Worm (Caenorhabditis elegans) whole organism, mixed stage, embryonic: ENCODE results near the gene BE0003N10.1.

Source experiments
- M03D4.4 ChIP-seq: sonication (generic microtip); optimal IDR thresholded peaks from 2 replicates; lab custom pipeline; 2017; ENCODE audit warnings: mild to moderate bottlenecking, missing genetic modification characterization, missing compliant biosample characterization
- bed-3 ChIP-seq: fragments of 200-800 bp; sonication (Bioruptor generic); optimal IDR thresholded peaks from 3 replicates; lab custom pipeline; 2018; ENCODE audit warnings: mild to moderate bottlenecking, missing genetic modification characterization, moderate library complexity, missing compliant biosample characterization
- blmp-1 ChIP-seq: fragments of 150-350 bp; optimal IDR thresholded peaks from 2 replicates; lab custom pipeline; 2014; ENCODE audit warnings: missing biosample characterization, missing genetic modification characterization
- ceh-39 ChIP-seq: fragments of 150-350 bp; optimal IDR thresholded peaks from 2 replicates; lab custom pipeline; 2014; ENCODE audit warnings: missing biosample characterization, missing genetic modification characterization
- ceh-43 ChIP-seq: fragments of 200-800 bp; sonication (Bioruptor generic); optimal IDR thresholded peaks from 2 replicates; lab custom pipeline; 2018; ENCODE audit warnings: mild to moderate bottlenecking, missing genetic modification characterization, moderate library complexity, missing compliant biosample characterization
- ceh-83 ChIP-seq: fragments of 200-800 bp; sonication (Bioruptor generic); optimal IDR thresholded peaks from 2 replicates; lab custom pipeline; 2018; ENCODE audit warnings: mild to moderate bottlenecking, missing genetic modification characterization, missing compliant biosample characterization
- ces-1 ChIP-seq: fragments of 150-350 bp; optimal IDR thresholded peaks from 2 replicates; lab custom pipeline; 2014; ENCODE audit warnings: missing biosample characterization, missing genetic modification reagents, missing genetic modification characterization
- cnd-1 ChIP-seq: fragments of 200-800 bp; sonication (Bioruptor generic); optimal IDR thresholded peaks from 2 replicates; lab custom pipeline; 2018; ENCODE audit warnings: mild to moderate bottlenecking, missing genetic modification characterization, missing compliant biosample characterization
- drap-1 ChIP-seq: fragments of 200-800 bp; sonication (Bioruptor generic); optimal IDR thresholded peaks from 3 replicates; lab custom pipeline; 2018; ENCODE audit warnings: mild to moderate bottlenecking, missing genetic modification characterization, missing compliant biosample characterization
- elt-1 ChIP-seq: sonication (generic microtip); optimal IDR thresholded peaks from 2 replicates; lab custom pipeline; 2017; ENCODE audit warnings: missing genetic modification characterization, mild to moderate bottlenecking, missing compliant biosample characterization, antibody characterized with exemption, moderate library complexity, borderline replicate concordance; ENCODE audit not compliant: insufficient read depth
- elt-3 ChIP-seq: fragments of 150-350 bp; optimal IDR thresholded peaks from 2 replicates; lab custom pipeline; 2014; ENCODE audit warnings: missing biosample characterization, missing genetic modification characterization
- flh-1 ChIP-seq: fragments of 200-800 bp; sonication (Bioruptor generic); optimal IDR thresholded peaks from 2 replicates; lab custom pipeline; 2018; ENCODE audit warnings: mild to moderate bottlenecking, missing genetic modification characterization, moderate library complexity, missing compliant biosample characterization
- ham-2 ChIP-seq: fragments of 200-800 bp; sonication (Bioruptor generic); optimal IDR thresholded peaks from 2 replicates; lab custom pipeline; 2018; ENCODE audit warnings: mild to moderate bottlenecking, missing genetic modification characterization, missing compliant biosample characterization
- hlh-1 ChIP-seq: fragments of 150-350 bp; optimal IDR thresholded peaks from 2 replicates; lab custom pipeline; 2014; ENCODE audit warnings: missing biosample characterization, missing genetic modification reagents, missing genetic modification characterization
- lin-32 ChIP-seq: fragments of 200-800 bp; sonication (Bioruptor generic); optimal IDR thresholded peaks from 2 replicates; lab custom pipeline; 2018; ENCODE audit warnings: mild to moderate bottlenecking, missing genetic modification characterization, missing compliant biosample characterization
- lsy-2 ChIP-seq: fragments of 150-350 bp; optimal IDR thresholded peaks from 2 replicates; lab custom pipeline; 2014; ENCODE audit warnings: missing biosample characterization, missing genetic modification characterization
- mep-1 ChIP-seq: fragments of 150-350 bp; optimal IDR thresholded peaks from 2 replicates; lab custom pipeline; 2017; ENCODE audit warnings: missing biosample characterization, missing genetic modification reagents, missing genetic modification characterization, inconsistent platforms
- mls-2 ChIP-seq: sonication (generic microtip); optimal IDR thresholded peaks from 2 replicates; lab custom pipeline; 2016; ENCODE audit warnings: mild to moderate bottlenecking, missing genetic modification characterization, moderate library complexity, missing compliant biosample characterization
- nhr-12 ChIP-seq: fragments of 150-350 bp; optimal IDR thresholded peaks from 2 replicates; lab custom pipeline; 2014; ENCODE audit warnings: missing biosample characterization, missing genetic modification characterization
- nhr-2 ChIP-seq: fragments of 150-350 bp; optimal IDR thresholded peaks from 2 replicates; lab custom pipeline; 2014; ENCODE audit warnings: missing biosample characterization, missing genetic modification characterization
- nhr-237 ChIP-seq: fragments of 150-350 bp; optimal IDR thresholded peaks from 2 replicates; lab custom pipeline; 2014; ENCODE audit warnings: missing biosample characterization, missing genetic modification characterization
- nhr-28 ChIP-seq: fragments of 150-350 bp; optimal IDR thresholded peaks from 2 replicates; lab custom pipeline; 2014; ENCODE audit warnings: missing biosample characterization, missing genetic modification characterization
- nhr-76 ChIP-seq: sonication (generic microtip); optimal IDR thresholded peaks from 2 replicates; lab custom pipeline; 2017; ENCODE audit warnings: missing biosample characterization, missing genetic modification characterization
- pha-4 ChIP-seq: fragments of 150-350 bp; optimal IDR thresholded peaks from 2 replicates; lab custom pipeline; 2018; ENCODE audit warnings: missing biosample characterization, missing genetic modification reagents, missing genetic modification characterization
- sem-2 ChIP-seq: fragments of 200-800 bp; sonication (Bioruptor generic); optimal IDR thresholded peaks from 2 replicates; lab custom pipeline; 2018; ENCODE audit warnings: mild to moderate bottlenecking, missing genetic modification characterization, missing compliant biosample characterization
- snpc-4 ChIP-seq: fragments of 150-350 bp; optimal IDR thresholded peaks from 2 replicates; lab custom pipeline; 2014; ENCODE audit warnings: missing biosample characterization, missing genetic modification characterization
- sptf-1 ChIP-seq: sonication (generic microtip); optimal IDR thresholded peaks from 2 replicates; lab custom pipeline; 2017; ENCODE audit warnings: mild to moderate bottlenecking, missing genetic modification characterization, moderate library complexity, missing compliant biosample characterization
- tbx-8 ChIP-seq: fragments of 200-800 bp; sonication (Bioruptor generic); optimal IDR thresholded peaks from 2 replicates; lab custom pipeline; 2018; ENCODE audit warnings: mild to moderate bottlenecking, missing genetic modification characterization, moderate library complexity, missing compliant biosample characterization
- unc-120 ChIP-seq: sonication (generic microtip); optimal IDR thresholded peaks from 2 replicates; lab custom pipeline; 2017; ENCODE audit warnings: missing genetic modification characterization, missing compliant biosample characterization; ENCODE audit not compliant: poor library complexity, severe bottlenecking
- unc-39 ChIP-seq: fragments of 150-350 bp; optimal IDR thresholded peaks from 2 replicates; lab custom pipeline; 2014; ENCODE audit warnings: missing biosample characterization, missing genetic modification characterization
- unc-62 ChIP-seq: fragments of 150-350 bp; optimal IDR thresholded peaks from 2 replicates; lab custom pipeline; 2014; ENCODE audit warnings: missing biosample characterization, missing genetic modification reagents, missing genetic modification characterization
- zip-8 ChIP-seq: fragments of 150-350 bp; optimal IDR thresholded peaks from 2 replicates; lab custom pipeline; 2014; ENCODE audit warnings: missing biosample characterization, missing genetic modification characterization
- ztf-11 ChIP-seq: fragments of 150-350 bp; optimal IDR thresholded peaks from 2 replicates; lab custom pipeline; 2014; ENCODE audit warnings: missing biosample characterization, missing genetic modification characterization

BE0003N10.1 gene

ce11 chrIII:1001297-1001696 lies 36.0 kb upstream of the BE0003N10.1 start, which contains the start of gene R06B10.7:
TSS of gene R06B10.7 (minus strand) at chrIII:1001397.
- TF ChIP-seq lin-32 (no peak), cnd-1 (tag; lab: Kevin White, UChicago) (no peak), nhr-2 (tag; lab: Kevin White, UChicago) (no peak), unc-120 (tag; lab: Kevin White, UChicago) (no peak)
- TF ChIP-seq, all 35 proteins: peak for 0

ce11 chrIII:1002510-1002909 lies 34.8 kb upstream of the BE0003N10.1 start, which contains the start of gene clec-150:
TSS of gene clec-150 (plus strand) at chrIII:1002707.
- TF ChIP-seq drap-1 (GFP tag; lab: Kevin White, UChicago) (no peak), nhr-28 (tag; lab: Kevin White, UChicago) (no peak), nhr-2 (tag; lab: Kevin White, UChicago) (no peak), M03D4.4 (tag; lab: Kevin White, UChicago) (no peak), nhr-12 (tag; lab: Kevin White, UChicago) (no peak), unc-62 (no peak), mls-2 (no peak), pha-4 (no peak), tbx-8 (GFP tag; lab: Kevin White, UChicago) (no peak), ham-2 (no peak), zip-8 (no peak), unc-39 (tag; lab: Kevin White, UChicago) (no peak), elt-1 (tag; lab: Kevin White, UChicago) (no peak), sem-2 (GFP tag; lab: Kevin White, UChicago) (no peak), ceh-83 (GFP tag; lab: Kevin White, UChicago) (no peak)
- TF ChIP-seq, all 35 proteins: peak for 0

- no peak for TF ChIP-seq ceh-43 (GFP tag; lab: Kevin White, UChicago)
- no peak for TF ChIP-seq cnd-1 (tag; lab: Kevin White, UChicago)
- no peak for TF ChIP-seq sptf-1 (tag; lab: Kevin White, UChicago)
- TF ChIP-seq elt-1 (tag; lab: Kevin White, UChicago): no peak
- TF ChIP-seq mls-2: no peak
- no peak for TF ChIP-seq M03D4.4 (tag; lab: Kevin White, UChicago)
- TF ChIP-seq ham-2: no peak
- no peak for TF ChIP-seq unc-120 (tag; lab: Kevin White, UChicago)
- TF ChIP-seq ces-1 (GFP tag; lab: Kevin White, UChicago): no peak
- no peak for TF ChIP-seq ceh-83 (GFP tag; lab: Kevin White, UChicago)
- no peak for TF ChIP-seq tbx-8 (GFP tag; lab: Kevin White, UChicago)
- no peak for TF ChIP-seq unc-39 (tag; lab: Kevin White, UChicago)
- TF ChIP-seq hlh-1 (tag; lab: Kevin White, UChicago): no peak
- no peak for TF ChIP-seq flh-1
- no peak for TF ChIP-seq ztf-11 (tag; lab: Kevin White, UChicago)
- no peak for TF ChIP-seq ceh-39 (tag; lab: Kevin White, UChicago)
- no peak for TF ChIP-seq drap-1 (GFP tag; lab: Kevin White, UChicago)
- TF ChIP-seq bed-3 (GFP tag; lab: Kevin White, UChicago): no peak
Observed at ce11 chrIII:1004464-1004863, 32.8 kb upstream of the BE0003N10.1 start.

- TF ChIP-seq M03D4.4 (tag; lab: Kevin White, UChicago) (no peak), lsy-2 (no peak), elt-3 (no peak), nhr-237 (tag; lab: Kevin White, UChicago) (no peak), drap-1 (GFP tag; lab: Kevin White, UChicago) (no peak), hlh-1 (tag; lab: Kevin White, UChicago) (no peak), ztf-11 (tag; lab: Kevin White, UChicago) (no peak), bed-3 (GFP tag; lab: Kevin White, UChicago) (no peak), ceh-83 (GFP tag; lab: Kevin White, UChicago) (no peak), snpc-4 (no peak), nhr-28 (tag; lab: Kevin White, UChicago) (no peak), lin-32 (no peak), sptf-1 (tag; lab: Kevin White, UChicago) (no peak), mep-1 (tag; lab: Kevin White, UChicago) (no peak), sem-2 (GFP tag; lab: Kevin White, UChicago) (no peak), nhr-76 (tag; lab: Kevin White, UChicago) (no peak), blmp-1 (tag; lab: Kevin White, UChicago) (no peak)
- TF ChIP-seq, all 35 proteins: peak for 0
Observed at ce11 chrIII:1007143-1007905, 30.0 kb upstream of the BE0003N10.1 start.
